Fruit fly (Drosophila melanogaster): ENCODE results near the gene lic.

Gene lic

dm6 chrX:13128750-13129152, 37.8 kb downstream of the lic start, which contains the start of the genes CG32638, CG15717 and MFS10 (continued):
- TF ChIP-seq CG42726 (GFP tag; IDR thresholded peaks at IDR 0.05; ENCODE audit: partially characterized antibody) = peak; percentile 9; the same call in 1 of the 2 replicates
- no peak for TF ChIP-seq CG10431 (GFP tag; optimal IDR thresholded peaks at IDR 0.05)
- no peak for TF ChIP-seq Dbx (GFP tag; IDR thresholded peaks at IDR 0.05)
- TF ChIP-seq Mad (GFP tag; optimal IDR thresholded peaks at IDR 0.05) = peak; percentile 25
- TF ChIP-seq pzg (GFP tag; optimal IDR thresholded peaks at IDR 0.05) = peak; percentile 95
- TF ChIP-seq Dll (GFP tag; IDR thresholded peaks at IDR 0.05; ENCODE audit: partially characterized antibody) = no peak
- peak in 1 of 2 experiments; percentile 43 for TF ChIP-seq Pdp1 (GFP tag; optimal IDR thresholded peaks at IDR 0.05)
- no peak for TF ChIP-seq CG4707 (GFP tag; optimal IDR thresholded peaks at IDR 0.05)
- peak; percentile 50 for TF ChIP-seq nmo (GFP tag; optimal IDR thresholded peaks at IDR 0.05)
- TF ChIP-seq crp (GFP tag; optimal IDR thresholded peaks at IDR 0.05) = peak in 1 of 2 experiments; percentile 76
- TF ChIP-seq CG11560 (tag; IDR thresholded peaks at IDR 0.05) = no peak
- TF ChIP-seq Hsf (GFP tag; optimal IDR thresholded peaks at IDR 0.05) = no peak
- TF ChIP-seq CG15479 (GFP tag; optimal IDR thresholded peaks at IDR 0.05) = peak; percentile 73
- TF ChIP-seq knrl (GFP tag; IDR thresholded peaks at IDR 0.05; ENCODE audit: partially characterized antibody) = peak; percentile 43; the same call in 1 of the 3 replicates
- TF ChIP-seq CG1603 (tag; optimal IDR thresholded peaks at IDR 0.05) = peak; percentile 85
- TF ChIP-seq schlank (tag; optimal IDR thresholded peaks at IDR 0.05) = no peak
- TF ChIP-seq ap (GFP tag; IDR thresholded peaks at IDR 0.05) = no peak
- no peak for TF ChIP-seq al (GFP tag; IDR thresholded peaks at IDR 0.05)
- no peak for TF ChIP-seq twi (tag; optimal IDR thresholded peaks at IDR 0.05)
- TF ChIP-seq E2f2 (GFP tag; IDR thresholded peaks at IDR 0.05) = peak; percentile 75
- TF ChIP-seq ato (GFP tag; IDR thresholded peaks at IDR 0.05; ENCODE audit: partially characterized antibody) = 0 out of 2 replicates have a peak, but pooled peaks have one; percentile 21
- no peak for TF ChIP-seq cas (GFP tag; IDR thresholded peaks at IDR 0.05)
- no peak for TF ChIP-seq Ssrp (tag; optimal IDR thresholded peaks at IDR 0.05)
- peak; percentile 30; the same call in 1 of the 2 replicates for TF ChIP-seq CG9932 (GFP tag; IDR thresholded peaks at IDR 0.05)
- peak; percentile 47 for TF ChIP-seq Dref (GFP tag; IDR thresholded peaks at IDR 0.05)
- no peak for TF ChIP-seq lov (optimal IDR thresholded peaks at IDR 0.05)
- no peak for TF ChIP-seq lov (GFP tag; IDR thresholded peaks at IDR 0.05)
- TF ChIP-seq lmd (GFP tag; IDR thresholded peaks at IDR 0.05) = no peak
- TF ChIP-seq lilli (GFP tag; optimal IDR thresholded peaks at IDR 0.05) = peak; percentile 17
- no peak for TF ChIP-seq H15 (GFP tag; IDR thresholded peaks at IDR 0.05)
- TF ChIP-seq pita (GFP tag; optimal IDR thresholded peaks at IDR 0.05) = no peak
- TF ChIP-seq CG34422 (GFP tag; IDR thresholded peaks at IDR 0.05) = peak; percentile 55; the same call in 1 of the 3 replicates
- TF ChIP-seq zf30C (GFP tag; optimal IDR thresholded peaks at IDR 0.05) = no peak
- no peak for TF ChIP-seq Xrp1 (GFP tag; IDR thresholded peaks at IDR 0.05)
- no peak for TF ChIP-seq fru (optimal IDR thresholded peaks at IDR 0.05)
- peak; percentile 40; the same call in 1 of the 2 replicates for TF ChIP-seq Rfx (GFP tag; IDR thresholded peaks at IDR 0.05)
- TF ChIP-seq Asciz (GFP tag; optimal IDR thresholded peaks at IDR 0.05) = no peak
- no peak for TF ChIP-seq CG11085 (GFP tag; IDR thresholded peaks at IDR 0.05)
- TF ChIP-seq grau (tag; optimal IDR thresholded peaks at IDR 0.05) = peak; percentile 12
- TF ChIP-seq eyg (GFP tag; optimal IDR thresholded peaks at IDR 0.05) = no peak
- no peak for TF ChIP-seq NC2α (GFP tag; optimal IDR thresholded peaks at IDR 0.05)
- TF ChIP-seq CG3726 (GFP tag; IDR thresholded peaks at IDR 0.05) = no peak
- peak; percentile 99 for TF ChIP-seq grn (GFP tag; optimal IDR thresholded peaks at IDR 0.05)
- TF ChIP-seq CG10274 (GFP tag; optimal IDR thresholded peaks at IDR 0.05) = no peak
- peak; percentile 30 for TF ChIP-seq sug (tag; optimal IDR thresholded peaks at IDR 0.05)
- TF ChIP-seq CG11696 (GFP tag; IDR thresholded peaks at IDR 0.05) = no peak
- TF ChIP-seq crc (GFP tag; optimal IDR thresholded peaks at IDR 0.05) = no peak
- no peak for TF ChIP-seq CG4424 (GFP tag; optimal IDR thresholded peaks at IDR 0.05)
- peak; percentile 56 for TF ChIP-seq trem (tag; optimal IDR thresholded peaks at IDR 0.05)
- TF ChIP-seq pros (GFP tag; optimal IDR thresholded peaks at IDR 0.05) = no peak
- peak; percentile 53 for TF ChIP-seq Sry-δ (GFP tag; optimal IDR thresholded peaks at IDR 0.05)
- TF ChIP-seq CG16815 (GFP tag; optimal IDR thresholded peaks at IDR 0.05) = no peak

Data from whole organism, embryonic.